Fruit fly (Drosophila melanogaster) whole organism, embryonic: ENCODE measurements around the gene CG16852.

Source experiments
- Aef1 ChIP-seq: fragments of 200-800 bp; sonication (Bioruptor generic); IDR thresholded peaks from 3 replicates; pipeline ENCODE4 v1.3.6; 2022; ENCODE audit warnings: missing biosample characterization, missing genetic modification characterization
- Antp ChIP-seq: fragments of 200-800 bp; sonication (Bioruptor generic); optimal IDR thresholded peaks from 3 replicates; lab custom pipeline; 2016; ENCODE audit warnings: missing biosample characterization, missing genetic modification characterization
- Awh ChIP-seq: fragments of 200-800 bp; sonication (Bioruptor generic); IDR thresholded peaks from 2 replicates; pipeline ENCODE4, ENCODE4 v1.3.6; 2022; ENCODE audit warnings: missing biosample characterization, missing genetic modification characterization
- CG11504 ChIP-seq: fragments of 200-800 bp; sonication (Bioruptor generic); optimal IDR thresholded peaks from 3 replicates; lab custom pipeline; 2019; ENCODE audit warnings: missing biosample characterization, mild to moderate bottlenecking, missing genetic modification characterization, moderate library complexity
- CG11695 ChIP-seq: fragments of 200-800 bp; sonication (Bioruptor generic); IDR thresholded peaks from 3 replicates; pipeline ENCODE4 v1.3.6; 2022; ENCODE audit warnings: missing biosample characterization, missing genetic modification characterization
- CG12104 ChIP-seq: fragments of 200-800 bp; sonication (Bioruptor generic); optimal IDR thresholded peaks from 3 replicates; lab custom pipeline; 2016; ENCODE audit warnings: missing biosample characterization, missing genetic modification characterization
- CG12769 ChIP-seq: fragments of 200-800 bp; sonication (Bioruptor generic); optimal IDR thresholded peaks from 2 replicates; lab custom pipeline; 2019; ENCODE audit warnings: missing biosample characterization, mild to moderate bottlenecking, missing genetic modification characterization, moderate library complexity
- CG13775 ChIP-seq: fragments of 200-800 bp; sonication (Bioruptor generic); optimal IDR thresholded peaks from 3 replicates; lab custom pipeline; 2017; ENCODE audit warnings: missing biosample characterization, mild to moderate bottlenecking, missing genetic modification characterization
- CG13894 ChIP-seq: fragments of 200-800 bp; sonication (Bioruptor generic); optimal IDR thresholded peaks from 3 replicates; lab custom pipeline; 2018; ENCODE audit warnings: missing biosample characterization, mild to moderate bottlenecking, missing genetic modification characterization, moderate library complexity
- CG14710 ChIP-seq: fragments of 200-800 bp; sonication (Bioruptor generic); optimal IDR thresholded peaks from 3 replicates; lab custom pipeline; 2019; ENCODE audit warnings: missing biosample characterization, mild to moderate bottlenecking, missing genetic modification characterization, moderate library complexity
- CG1647 ChIP-seq: fragments of 200-800 bp; sonication (Bioruptor generic); optimal IDR thresholded peaks from 3 replicates; lab custom pipeline; 2016; ENCODE audit warnings: missing biosample characterization, missing genetic modification characterization
- CG17361 ChIP-seq: fragments of 200-800 bp; sonication (Bioruptor generic); IDR thresholded peaks from 3 replicates; pipeline ENCODE4 v1.3.6; 2022; ENCODE audit warnings: missing biosample characterization, missing genetic modification characterization
- CG2116 ChIP-seq: fragments of 200-800 bp; sonication (Bioruptor generic); optimal IDR thresholded peaks from 3 replicates; lab custom pipeline; 2018; ENCODE audit warnings: missing biosample characterization, mild to moderate bottlenecking, missing genetic modification characterization
- CG2199 ChIP-seq: fragments of 200-800 bp; sonication (Bioruptor generic); IDR thresholded peaks from 3 replicates; pipeline ENCODE4 v1.3.6; 2022; ENCODE audit warnings: missing biosample characterization, missing genetic modification characterization
- CG2202 ChIP-seq: fragments of 200-800 bp; sonication (Bioruptor generic); optimal IDR thresholded peaks from 2 replicates; lab custom pipeline; 2018; ENCODE audit warnings: missing biosample characterization, mild to moderate bottlenecking, missing genetic modification characterization
- CG4730 ChIP-seq: fragments of 200-800 bp; sonication (Bioruptor generic); IDR thresholded peaks from 2 replicates; pipeline ENCODE4 v1.3.6; 2022; ENCODE audit warnings: missing biosample characterization, missing genetic modification characterization
- CG6854 ChIP-seq: fragments of 200-800 bp; sonication (Bioruptor generic); optimal IDR thresholded peaks from 3 replicates; lab custom pipeline; 2017; ENCODE audit warnings: missing biosample characterization, mild to moderate bottlenecking, missing genetic modification characterization
- CG7745 ChIP-seq: fragments of 200-800 bp; sonication (Bioruptor generic); optimal IDR thresholded peaks from 2 replicates; lab custom pipeline; 2018; ENCODE audit warnings: missing biosample characterization, mild to moderate bottlenecking, missing genetic modification characterization, moderate library complexity
- Deaf1 ChIP-seq: fragments of 200-800 bp; optimal IDR thresholded peaks from 3 replicates; lab custom pipeline; 2019; ENCODE audit warnings: missing biosample characterization, mild to moderate bottlenecking, missing genetic modification characterization, moderate library complexity
- Drgx ChIP-seq: fragments of 200-800 bp; sonication (Bioruptor generic); IDR thresholded peaks from 2 replicates; pipeline ENCODE4 v1.3.6; 2022; ENCODE audit warnings: missing biosample characterization, missing genetic modification characterization
- Fer1 ChIP-seq: fragments of 200-800 bp; sonication (Bioruptor generic); optimal IDR thresholded peaks from 2 replicates; lab custom pipeline; 2017; ENCODE audit warnings: missing biosample characterization, mild to moderate bottlenecking, missing genetic modification characterization
- H15 ChIP-seq: fragments of 200-800 bp; sonication (Bioruptor generic); IDR thresholded peaks from 3 replicates; pipeline ENCODE4 v1.3.6; 2022; ENCODE audit warnings: missing biosample characterization, missing genetic modification characterization
- MBD-R2 ChIP-seq: fragments of 200-800 bp; sonication (Bioruptor generic); IDR thresholded peaks from 2 replicates; pipeline ENCODE4 v1.3.6; 2022; ENCODE audit warnings: missing biosample characterization, missing genetic modification characterization
- Max ChIP-seq: fragments of 200-800 bp; sonication (Bioruptor generic); optimal IDR thresholded peaks from 2 replicates; lab custom pipeline; 2016; ENCODE audit warnings: missing biosample characterization, mild to moderate bottlenecking, missing genetic modification characterization
- Med ChIP-seq: fragments of 200-800 bp; sonication (Bioruptor generic); peaks from one replicate; lab custom pipeline; 2016; ENCODE audit warnings: missing biosample characterization, missing genetic modification characterization, mild to moderate bottlenecking, inconsistent platforms, moderate library complexity
- Meics ChIP-seq: fragments of 200-800 bp; sonication (Bioruptor generic); optimal IDR thresholded peaks from 2 replicates; lab custom pipeline; 2017; ENCODE audit warnings: missing biosample characterization, mild to moderate bottlenecking, missing genetic modification characterization
- Sry-δ ChIP-seq: fragments of 200-800 bp; sonication (Bioruptor generic); optimal IDR thresholded peaks from 2 replicates; lab custom pipeline; 2016; ENCODE audit warnings: missing biosample characterization, missing genetic modification characterization
- bsh ChIP-seq, 2 experiments: fragments of 200-800 bp; sonication (Bioruptor generic); optimal IDR thresholded peaks; 2 replicates each; lab custom pipeline; 2017 to 2018; ENCODE audit warnings: mild to moderate bottlenecking in 2 of 2, missing biosample characterization in 2 of 2, missing genetic modification characterization in 2 of 2, moderate library complexity in 1 of 2
- chinmo ChIP-seq: fragments of 200-800 bp; sonication (Bioruptor generic); IDR thresholded peaks from 4 replicates; pipeline ENCODE4 v1.3.6; 2022; ENCODE audit warnings: missing biosample characterization, missing genetic modification characterization; ENCODE audit not compliant: partially characterized antibody
- croc ChIP-seq: fragments of 200-800 bp; sonication (Bioruptor generic); conservative IDR thresholded peaks from 3 replicates; pipeline ENCODE4 v1.3.6; 2022; ENCODE audit warnings: missing biosample characterization, missing genetic modification characterization
- disco-r ChIP-seq: fragments of 200-800 bp; sonication (Bioruptor generic); optimal IDR thresholded peaks from 2 replicates; lab custom pipeline; 2016; ENCODE audit warnings: missing biosample characterization, missing genetic modification characterization
- dysf ChIP-seq: fragments of 200-800 bp; sonication (Bioruptor generic); IDR thresholded peaks from 3 replicates; pipeline ENCODE4 v1.3.6; 2022; ENCODE audit warnings: missing biosample characterization, missing genetic modification characterization
- eyg ChIP-seq: fragments of 200-800 bp; sonication (Bioruptor generic); optimal IDR thresholded peaks from 3 replicates; lab custom pipeline; 2016; ENCODE audit warnings: missing biosample characterization, missing genetic modification characterization
- gt ChIP-seq: fragments of 200-800 bp; sonication (Bioruptor generic); IDR thresholded peaks from 2 replicates; pipeline ENCODE4 v1.3.6; 2022; ENCODE audit warnings: missing biosample characterization, missing genetic modification characterization
- nom ChIP-seq: fragments of 200-800 bp; sonication (Bioruptor generic); optimal IDR thresholded peaks from 2 replicates; lab custom pipeline; 2017; ENCODE audit warnings: missing biosample characterization, missing genetic modification characterization, mild to moderate bottlenecking, moderate library complexity, missing genetic modification reagents
- pb ChIP-seq: fragments of 200-800 bp; sonication (Bioruptor generic); optimal IDR thresholded peaks from 3 replicates; lab custom pipeline; 2016; ENCODE audit warnings: missing biosample characterization, missing genetic modification characterization
- pita ChIP-seq: fragments of 200-800 bp; sonication (Bioruptor generic); optimal IDR thresholded peaks from 2 replicates; lab custom pipeline; 2017; ENCODE audit warnings: missing biosample characterization, mild to moderate bottlenecking, missing genetic modification characterization
- pzg ChIP-seq: fragments of 200-800 bp; sonication (Bioruptor generic); optimal IDR thresholded peaks from 3 replicates; lab custom pipeline; 2018; ENCODE audit warnings: missing biosample characterization, mild to moderate bottlenecking, missing genetic modification characterization, moderate library complexity
- ranshi ChIP-seq: fragments of 200-800 bp; sonication (Bioruptor generic); IDR thresholded peaks from 2 replicates; pipeline ENCODE4 v1.3.6; 2022; ENCODE audit warnings: missing biosample characterization, missing genetic modification characterization
- sens ChIP-seq: fragments of 200-800 bp; sonication (Bioruptor generic); peaks from one replicate; lab custom pipeline; 2016; ENCODE audit warnings: missing biosample characterization, missing genetic modification characterization
- sens-2 ChIP-seq: fragments of 200-800 bp; sonication (Bioruptor generic); IDR thresholded peaks from 2 replicates; pipeline ENCODE4 v1.3.6; 2022; ENCODE audit warnings: missing biosample characterization, missing genetic modification characterization
- sima ChIP-seq: fragments of 200-800 bp; sonication (Bioruptor generic); optimal IDR thresholded peaks from 2 replicates; lab custom pipeline; 2016; ENCODE audit warnings: missing biosample characterization, missing genetic modification characterization
- sqz ChIP-seq: fragments of 200-800 bp; sonication (Bioruptor generic); optimal IDR thresholded peaks from 3 replicates; lab custom pipeline; 2018; ENCODE audit warnings: missing biosample characterization, mild to moderate bottlenecking, missing genetic modification characterization
- sug ChIP-seq: fragments of 200-800 bp; optimal IDR thresholded peaks from 2 replicates; lab custom pipeline; 2019; ENCODE audit warnings: missing biosample characterization, mild to moderate bottlenecking, missing genetic modification characterization, moderate library complexity
- trem ChIP-seq: fragments of 200-800 bp; optimal IDR thresholded peaks from 3 replicates; lab custom pipeline; 2019; ENCODE audit warnings: missing biosample characterization, mild to moderate bottlenecking, missing genetic modification characterization, moderate library complexity
- trh ChIP-seq: fragments of 200-800 bp; sonication (Bioruptor generic); optimal IDR thresholded peaks from 2 replicates; lab custom pipeline; 2016; ENCODE audit warnings: missing biosample characterization, missing genetic modification characterization
- unc-4 ChIP-seq: fragments of 200-800 bp; sonication (Bioruptor generic); IDR thresholded peaks from 2 replicates; pipeline ENCODE4 v1.3.6; 2022; ENCODE audit warnings: missing biosample characterization, missing genetic modification characterization; ENCODE audit not compliant: partially characterized antibody
- vvl ChIP-seq: fragments of 200-800 bp; sonication (Bioruptor generic); IDR thresholded peaks from 2 replicates; pipeline ENCODE4 v1.3.6; 2022; ENCODE audit warnings: missing biosample characterization, missing genetic modification characterization

The CG16852 gene

DNA sequence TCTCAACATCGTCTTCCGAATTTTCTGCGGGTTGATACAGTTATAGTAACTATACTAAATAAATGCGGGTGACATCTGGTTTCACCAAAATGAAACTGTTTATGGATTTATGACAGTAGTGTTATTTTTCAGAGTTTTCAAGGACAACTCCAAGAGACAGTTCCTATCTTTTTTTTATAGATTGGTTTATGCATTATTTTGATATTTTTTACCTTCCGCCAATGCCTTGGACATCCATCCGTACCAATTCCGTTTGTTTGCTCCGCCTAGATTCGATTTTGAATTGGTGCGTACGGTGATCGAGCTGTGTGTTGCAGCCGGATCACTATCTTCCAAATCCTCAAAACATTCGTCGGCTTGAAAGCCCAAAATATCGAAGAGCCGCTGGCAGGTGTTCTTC, 1.4 kb downstream of the CG16852 start, which contains the start of gene CG16853:
TSS of gene CG16853 (plus strand) at position 301 of the 400 bp plus-strand sequence.
- TF ChIP-seq sima (GFP tag; lab: Kevin White, UChicago) (no peak), CG12769 (tag; lab: Kevin White, UChicago) (no peak), CG14710 (tag; lab: Kevin White, UChicago) (no peak), pzg (GFP tag; lab: Kevin White, UChicago) (no peak), trh (GFP tag; lab: Kevin White, UChicago) (no peak), CG4730 (no peak), gt (GFP tag; lab: Robert Waterston, UW) (no peak)
- TF ChIP-seq, all 482 proteins: peak for 0

DNA sequence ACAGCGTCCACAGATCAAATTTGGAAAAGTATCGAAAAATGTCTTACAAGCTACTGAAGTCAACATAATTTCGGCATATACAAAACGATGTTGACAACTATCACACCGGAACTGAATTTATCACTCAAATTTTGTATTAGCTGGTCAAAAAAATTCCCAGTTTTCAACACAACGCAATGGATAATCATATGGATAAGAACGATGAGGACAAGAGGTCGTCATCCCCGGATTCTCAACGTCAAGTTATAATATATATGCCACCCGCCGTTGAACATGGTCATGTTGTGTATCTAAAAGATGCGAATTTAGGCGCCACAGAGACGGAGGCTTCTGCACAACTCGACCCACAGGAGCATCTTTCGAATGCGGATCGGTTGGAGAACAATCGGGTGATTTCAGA, 1.9 kb downstream of the CG16852 start, which contains the start of gene CG9263:
TSS of gene CG9263 (minus strand) at position 101 of the 400 bp plus-strand sequence.
- peak; percentile 50 for TF ChIP-seq sens
- TF ChIP-seq Awh (GFP tag; lab: Robert Waterston, UW), result no peak

DNA sequence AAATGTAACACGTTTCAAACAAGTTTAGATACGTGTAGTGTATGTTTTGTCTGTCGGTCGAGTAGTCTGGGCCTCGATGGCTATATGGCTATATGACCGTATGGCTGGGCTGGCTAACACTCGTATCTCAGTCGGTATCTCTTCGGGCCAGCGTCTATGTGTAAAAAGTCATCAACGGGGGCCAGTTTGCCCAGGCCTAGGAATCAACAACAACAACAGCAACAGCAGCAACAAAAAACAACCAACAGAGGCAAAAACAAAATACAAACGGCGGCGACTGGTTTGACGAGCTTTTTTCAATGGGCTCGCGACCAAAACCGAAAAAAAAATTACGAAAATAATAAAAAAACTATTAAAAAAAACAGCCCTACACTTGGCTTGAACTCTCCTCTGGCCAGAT, 5.1 kb downstream of the CG16852 start:
- TF ChIP-seq vvl (GFP tag; lab: Robert Waterston, UW), result 0 out of 2 replicates have a peak, but pooled peaks have one; percentile 16
- TF ChIP-seq trem (tag; lab: Kevin White, UChicago), result no peak
- TF ChIP-seq Antp (GFP tag; lab: Kevin White, UChicago), result no peak
- peak in 1 of 2 experiments; percentile 95 for TF ChIP-seq bsh (GFP tag; optimal IDR thresholded peaks at IDR 0.05; lab: Kevin White, UChicago)
- TF ChIP-seq CG12104, result no peak
- peak; percentile 89; the same call in 2 of the 3 replicates for TF ChIP-seq CG2199 (GFP tag; lab: Robert Waterston, UW)
- TF ChIP-seq Deaf1 (tag; lab: Kevin White, UChicago), result peak; percentile 79
- no peak for TF ChIP-seq CG13775
- no peak for TF ChIP-seq CG17361 (GFP tag; lab: Robert Waterston, UW)
- no peak for TF ChIP-seq H15 (GFP tag; lab: Robert Waterston, UW)
- no peak for TF ChIP-seq gt (GFP tag; lab: Robert Waterston, UW)
- no peak for TF ChIP-seq ranshi (GFP tag; lab: Robert Waterston, UW)
- no peak for TF ChIP-seq eyg (GFP tag; lab: Kevin White, UChicago)
- no peak for TF ChIP-seq Max (GFP tag; lab: Kevin White, UChicago)
- TF ChIP-seq Drgx (GFP tag; lab: Robert Waterston, UW), result peak; percentile 59
- no peak for TF ChIP-seq Sry-δ (GFP tag; lab: Kevin White, UChicago)
- no peak for TF ChIP-seq disco-r (GFP tag; lab: Kevin White, UChicago)
- TF ChIP-seq CG13894 (tag; lab: Kevin White, UChicago), result peak; percentile 92
- TF ChIP-seq CG2202, result no peak
- peak; percentile 82 for TF ChIP-seq sqz (GFP tag; lab: Kevin White, UChicago)
- no peak for TF ChIP-seq CG7745 (tag; lab: Kevin White, UChicago)
- no peak for TF ChIP-seq CG6854 (GFP tag; lab: Kevin White, UChicago)
- TF ChIP-seq pb (GFP tag; lab: Kevin White, UChicago), result no peak
- no peak for TF ChIP-seq dysf (GFP tag; lab: Robert Waterston, UW)
- no peak for TF ChIP-seq sug (tag; lab: Kevin White, UChicago)
- TF ChIP-seq MBD-R2 (GFP tag; lab: Robert Waterston, UW), result no peak
- no peak for TF ChIP-seq Meics (GFP tag; lab: Kevin White, UChicago)
- TF ChIP-seq CG1647 (GFP tag; lab: Kevin White, UChicago), result no peak
- no peak for TF ChIP-seq CG11504 (tag; lab: Kevin White, UChicago)
- TF ChIP-seq nom (GFP tag; lab: Kevin White, UChicago), result peak; percentile 98
- TF ChIP-seq sens-2 (GFP tag; lab: Robert Waterston, UW), result no peak
- no peak for TF ChIP-seq pita (GFP tag; lab: Kevin White, UChicago)
- TF ChIP-seq croc (GFP tag; lab: Robert Waterston, UW), result no peak
- 0 out of 3 replicates have a peak, but pooled peaks have one; percentile 14 for TF ChIP-seq Aef1 (GFP tag; lab: Robert Waterston, UW)
- TF ChIP-seq Med, result peak; percentile 22
- TF ChIP-seq chinmo (GFP tag; lab: Robert Waterston, UW), result 0 out of 4 replicates have a peak, but pooled peaks have one; percentile 67
- TF ChIP-seq unc-4 (GFP tag; lab: Robert Waterston, UW), result no peak
- no peak for TF ChIP-seq CG11695 (GFP tag; lab: Robert Waterston, UW)
- no peak for TF ChIP-seq CG2116 (GFP tag; lab: Kevin White, UChicago)
- peak; percentile 69 for TF ChIP-seq sens
- no peak for TF ChIP-seq Fer1
